Fruit fly (Drosophila melanogaster) whole organism, wandering third instar larva: ENCODE data around the gene Cse1.

Source experiments
- Abd-B ChIP-seq: fragments of >200 bp; optimal IDR thresholded peaks from 2 replicates; lab custom pipeline; 2017; ENCODE audit warnings: missing biosample characterization, missing genetic modification characterization
- CG9705 ChIP-seq: fragments of 200-800 bp; sonication (Bioruptor generic); optimal IDR thresholded peaks from 2 replicates; lab custom pipeline; 2018; ENCODE audit warnings: missing biosample characterization, mild to moderate bottlenecking, missing genetic modification characterization
- CrebA ChIP-seq: fragments of 200-800 bp; sonication (Bioruptor generic); optimal IDR thresholded peaks from 2 replicates; lab custom pipeline; 2016; ENCODE audit warnings: missing biosample characterization, mild to moderate bottlenecking, missing genetic modification characterization, borderline replicate concordance
- Dfd ChIP-seq: fragments of >200 bp; optimal IDR thresholded peaks from 2 replicates; lab custom pipeline; 2017; ENCODE audit warnings: missing biosample characterization, missing genetic modification characterization
- Dif ChIP-seq: fragments of 200-275, 200-300 bp; sonication (Bioruptor generic); optimal IDR thresholded peaks from 2 replicates; lab custom pipeline; 2018; ENCODE audit warnings: missing biosample characterization, missing genetic modification characterization; ENCODE audit not compliant: partially characterized antibody
- GATAd ChIP-seq: sonication (Bioruptor generic); optimal IDR thresholded peaks from 2 replicates; lab custom pipeline; 2016; ENCODE audit warnings: missing biosample characterization, missing genetic modification characterization
- HLH106 ChIP-seq: fragments of 200-800 bp; optimal IDR thresholded peaks from 3 replicates; lab custom pipeline; 2019; ENCODE audit warnings: missing biosample characterization, mild to moderate bottlenecking, missing genetic modification characterization, moderate library complexity
- Hr78 ChIP-seq: fragments of >200 bp; optimal IDR thresholded peaks from 2 replicates; lab custom pipeline; 2017; ENCODE audit warnings: missing biosample characterization, missing genetic modification characterization
- Hr83 ChIP-seq: fragments of 200-300 bp; sonication (Bioruptor generic); optimal IDR thresholded peaks from 2 replicates; lab custom pipeline; 2016; ENCODE audit warnings: missing biosample characterization, mild to moderate bottlenecking, missing genetic modification characterization, moderate library complexity; ENCODE audit not compliant: poor library complexity, severe bottlenecking
- Jra ChIP-seq: sonication (Bioruptor generic); optimal IDR thresholded peaks from 2 replicates; lab custom pipeline; 2016; ENCODE audit warnings: missing biosample characterization, missing genetic modification characterization
- Mio ChIP-seq: sonication (Bioruptor generic); optimal IDR thresholded peaks from 2 replicates; lab custom pipeline; 2016; ENCODE audit warnings: missing biosample characterization, missing genetic modification characterization
- N ChIP-seq: fragments of >200 bp; optimal IDR thresholded peaks from 2 replicates; lab custom pipeline; 2018; ENCODE audit warnings: missing biosample characterization, missing external identifiers, missing genetic modification characterization
- OdsH ChIP-seq: fragments of 200-800 bp; sonication (Bioruptor generic); optimal IDR thresholded peaks from 2 replicates; lab custom pipeline; 2016; ENCODE audit warnings: missing biosample characterization, mild to moderate bottlenecking, missing genetic modification characterization
- Rel ChIP-seq, 2 experiments: fragments of 200-800 bp; sonication (Bioruptor generic) in 1 of 2; optimal IDR thresholded peaks; 2 replicates in 1 of 2; 3 replicates in 1 of 2; lab custom pipeline; 2016 to 2019; ENCODE audit warnings: mild to moderate bottlenecking in 2 of 2, missing biosample characterization in 2 of 2, missing genetic modification characterization in 2 of 2, moderate library complexity in 1 of 2
- br ChIP-seq: fragments of 200-800 bp; sonication (Bioruptor generic); optimal IDR thresholded peaks from 2 replicates; lab custom pipeline; 2016; ENCODE audit warnings: missing biosample characterization, missing genetic modification characterization
- brk ChIP-seq: fragments of 200-800 bp; sonication (Bioruptor generic); optimal IDR thresholded peaks from 2 replicates; lab custom pipeline; 2016; ENCODE audit warnings: missing biosample characterization, mild to moderate bottlenecking, missing genetic modification characterization
- dl ChIP-seq, 2 experiments: fragments of 175-275, 200-275 bp in 1 of 2; fragments of 200-275 bp in 1 of 2; sonication (Bioruptor generic); optimal IDR thresholded peaks; lab custom pipeline; 2018; ENCODE audit warnings: mild to moderate bottlenecking in 2 of 2, missing biosample characterization in 2 of 2, missing genetic modification characterization in 2 of 2, moderate library complexity in 2 of 2; ENCODE audit not compliant: partially characterized antibody in 2 of 2, insufficient read depth in 1 of 2
- dmrt93B ChIP-seq: fragments of 200-800 bp; sonication (Bioruptor generic); optimal IDR thresholded peaks from 2 replicates; lab custom pipeline; 2018; ENCODE audit warnings: missing biosample characterization, mild to moderate bottlenecking, missing genetic modification characterization
- foxo ChIP-seq, 2 experiments: fragments of 200-800 bp; sonication (Bioruptor generic); optimal IDR thresholded peaks; 2 replicates in 1 of 2; 3 replicates in 1 of 2; lab custom pipeline; 2016 to 2017; ENCODE audit warnings: missing biosample characterization in 2 of 2, missing genetic modification characterization in 2 of 2
- fru ChIP-seq: fragments of 200-800 bp; sonication (Bioruptor generic); optimal IDR thresholded peaks from 3 replicates; lab custom pipeline; 2016; ENCODE audit warnings: missing biosample characterization, mild to moderate bottlenecking, missing genetic modification characterization
- h ChIP-seq: fragments of 200-800 bp; sonication (Bioruptor generic); optimal IDR thresholded peaks from 3 replicates; lab custom pipeline; 2016; ENCODE audit warnings: missing biosample characterization, mild to moderate bottlenecking, missing genetic modification characterization
- jim ChIP-seq: fragments of 175-275, 200-325 bp; sonication (Bioruptor generic); optimal IDR thresholded peaks from 2 replicates; lab custom pipeline; 2016; ENCODE audit warnings: missing biosample characterization, mild to moderate bottlenecking, missing genetic modification characterization
- lola ChIP-seq: fragments of >200 bp; optimal IDR thresholded peaks from 2 replicates; lab custom pipeline; 2017; ENCODE audit warnings: missing biosample characterization, missing genetic modification characterization
- pan ChIP-seq: fragments of >200 bp; optimal IDR thresholded peaks from 2 replicates; lab custom pipeline; 2017
- rgr ChIP-seq: fragments of 200-800 bp; sonication (Bioruptor generic); optimal IDR thresholded peaks from 3 replicates; lab custom pipeline; 2016; ENCODE audit warnings: missing biosample characterization, mild to moderate bottlenecking, missing genetic modification characterization
- sage ChIP-seq: fragments of 200-800 bp; sonication (Bioruptor generic); optimal IDR thresholded peaks from 2 replicates; lab custom pipeline; 2016; ENCODE audit warnings: missing biosample characterization, mild to moderate bottlenecking, missing genetic modification characterization
- sv ChIP-seq: fragments of 200-800 bp; sonication (Bioruptor generic); optimal IDR thresholded peaks from 3 replicates; lab custom pipeline; 2016; ENCODE audit warnings: missing biosample characterization, missing genetic modification characterization
- usp ChIP-seq: fragments of >200 bp; optimal IDR thresholded peaks from 2 replicates; lab custom pipeline; 2017; ENCODE audit warnings: missing biosample characterization, missing genetic modification characterization
- woc ChIP-seq: sonication (Bioruptor generic); optimal IDR thresholded peaks from 2 replicates; lab custom pipeline; 2016; ENCODE audit warnings: missing biosample characterization, mild to moderate bottlenecking, missing genetic modification characterization

Gene Cse1

dm6 chr2L:16843336-16843735 lies 18.3 kb upstream of the Cse1 start:
- no peak for TF ChIP-seq pan (lab: Kevin White, UChicago)
- TF ChIP-seq Mio = no peak
- TF ChIP-seq Hr83 (GFP tag; lab: Kevin White, UChicago) = no peak
- no peak for TF ChIP-seq OdsH (GFP tag; lab: Kevin White, UChicago)
- TF ChIP-seq lola (GFP tag; lab: Kevin White, UChicago) = no peak
- peak; percentile 20 for TF ChIP-seq fru (GFP tag; lab: Kevin White, UChicago)
- TF ChIP-seq h = peak; percentile 13
- TF ChIP-seq dmrt93B (GFP tag; lab: Kevin White, UChicago) = no peak
- no peak for TF ChIP-seq Abd-B (GFP tag; lab: Kevin White, UChicago)
- no peak for TF ChIP-seq jim (GFP tag; lab: Kevin White, UChicago)
- TF ChIP-seq foxo (GFP tag; optimal IDR thresholded peaks at IDR 0.05; lab: Kevin White, UChicago) = peak in 1 of 2 experiments; percentile 6

dm6 chr2L:16842505-16842904 lies 17.5 kb upstream of the Cse1 start:
- TF ChIP-seq HLH106 (tag; lab: Kevin White, UChicago) (no peak), rgr (no peak), woc (peak; percentile 47), CrebA (no peak), Jra (GFP tag; lab: Kevin White, UChicago) (no peak), dl (GFP tag; optimal IDR thresholded peaks at IDR 0.05; lab: Kevin White, UChicago; ENCODE audit: insufficient read depth in 1 of 2, partially characterized antibody in 2 of 2) (no peak), OdsH (GFP tag; lab: Kevin White, UChicago) (peak; percentile 45), dmrt93B (GFP tag; lab: Kevin White, UChicago) (no peak), Abd-B (GFP tag; lab: Kevin White, UChicago) (no peak), sage (GFP tag; lab: Kevin White, UChicago) (no peak), br (GFP tag; lab: Kevin White, UChicago) (no peak), Dfd (GFP tag; lab: Kevin White, UChicago) (no peak), sv (GFP tag; lab: Kevin White, UChicago) (no peak), usp (GFP tag; lab: Kevin White, UChicago) (no peak), fru (GFP tag; lab: Kevin White, UChicago) (peak; percentile 27), pan (lab: Kevin White, UChicago) (no peak), Hr78 (GFP tag; lab: Kevin White, UChicago) (no peak)
- TF ChIP-seq, all 38 proteins: peak for 3

- TF ChIP-seq Hr83 (GFP tag; lab: Kevin White, UChicago) (no peak), Hr78 (GFP tag; lab: Kevin White, UChicago) (no peak), Dfd (GFP tag; lab: Kevin White, UChicago) (no peak), foxo (GFP tag; optimal IDR thresholded peaks at IDR 0.05; lab: Kevin White, UChicago) (no peak), pan (lab: Kevin White, UChicago) (no peak)
Measured at dm6 chr2L:16839665-16840064, 14.7 kb upstream of the Cse1 start.

dm6 chr2L:16837672-16838071 lies 12.7 kb upstream of the Cse1 start, which contains the start of the genes SclA and SclB:
SclA (plus strand) TSS chr2L:16837972.
SclB (plus strand) TSS chr2L:16837972.
- no peak for TF ChIP-seq usp (GFP tag; lab: Kevin White, UChicago)
- TF ChIP-seq GATAd (GFP tag; lab: Kevin White, UChicago) = no peak
- TF ChIP-seq woc = no peak
- no peak for TF ChIP-seq Dif (GFP tag; lab: Kevin White, UChicago)
- TF ChIP-seq brk = no peak
- TF ChIP-seq Abd-B (GFP tag; lab: Kevin White, UChicago) = no peak
- TF ChIP-seq CG9705 (GFP tag; lab: Kevin White, UChicago) = no peak
- TF ChIP-seq Rel (GFP tag; optimal IDR thresholded peaks at IDR 0.05; lab: Kevin White, UChicago) = no peak
- TF ChIP-seq Rel (tag; optimal IDR thresholded peaks at IDR 0.05; lab: Kevin White, UChicago) = no peak

- TF ChIP-seq N (no peak), usp (GFP tag; lab: Kevin White, UChicago) (no peak), lola (GFP tag; lab: Kevin White, UChicago) (no peak), dmrt93B (GFP tag; lab: Kevin White, UChicago) (no peak), CG9705 (GFP tag; lab: Kevin White, UChicago) (no peak), OdsH (GFP tag; lab: Kevin White, UChicago) (no peak), woc (no peak), sage (GFP tag; lab: Kevin White, UChicago) (no peak)
Measured at dm6 chr2L:16837158-16837557, 12.2 kb upstream of the Cse1 start, which contains the start of gene Nepl9. Nepl9 (minus strand) TSS chr2L:16837258.
